Worm (Caenorhabditis elegans) whole organism, young adult: ENCODE measurements around the gene H34I24.1.

ENCODE experiments used
- B0035.1 ChIP-seq: sonication (generic microtip); optimal IDR thresholded peaks from 2 replicates; lab custom pipeline; 2016; ENCODE audit warnings: missing genetic modification characterization, mild to moderate bottlenecking, missing compliant biosample characterization, missing genotype, missing genetic modification reagents
- F22D6.2 ChIP-seq: sonication (generic microtip); optimal IDR thresholded peaks from 2 replicates; lab custom pipeline; 2016; ENCODE audit warnings: mild to moderate bottlenecking, missing genetic modification characterization, missing compliant biosample characterization
- ccch-3 ChIP-seq: fragments of 200-800 bp; sonication (Bioruptor generic); optimal IDR thresholded peaks from 2 replicates; lab custom pipeline; 2018; ENCODE audit warnings: mild to moderate bottlenecking, missing genetic modification characterization, missing compliant biosample characterization
- dpff-1 ChIP-seq: sonication (generic microtip); optimal IDR thresholded peaks from 2 replicates; lab custom pipeline; 2017; ENCODE audit warnings: mild to moderate bottlenecking, missing genetic modification characterization, missing compliant biosample characterization
- ets-4 ChIP-seq: fragments of 200-800 bp; sonication (Bioruptor generic); optimal IDR thresholded peaks from 2 replicates; lab custom pipeline; 2018; ENCODE audit warnings: mild to moderate bottlenecking, missing genetic modification characterization, missing compliant biosample characterization
- hmg-1.2 ChIP-seq: fragments of 200-800 bp; sonication (Bioruptor generic); IDR thresholded peaks from 2 replicates; pipeline ENCODE4 v1.3.6; 2022; ENCODE audit warnings: missing genetic modification reagents, missing genetic modification characterization, missing compliant biosample characterization
- lag-1 ChIP-seq: fragments of 200-800 bp; sonication (Bioruptor generic); IDR thresholded peaks from 2 replicates; pipeline ENCODE4 v1.3.6; 2022; ENCODE audit warnings: missing genetic modification reagents, missing genetic modification characterization, missing compliant biosample characterization
- pha-4 ChIP-seq: fragments of 150-350 bp; sonication (generic microtip); optimal IDR thresholded peaks from 2 replicates; lab custom pipeline; 2014; ENCODE audit warnings: missing biosample characterization, missing genetic modification reagents, missing genetic modification characterization
- unc-62 ChIP-seq: fragments of 150-350 bp; optimal IDR thresholded peaks from 2 replicates; lab custom pipeline; 2014; ENCODE audit warnings: missing biosample characterization, missing genetic modification reagents, missing genetic modification characterization

- TF ChIP-seq ccch-3 (GFP tag; lab: Kevin White, UChicago), result no peak
- TF ChIP-seq pha-4 (tag; lab: Kevin White, UChicago), result no peak
- TF ChIP-seq F22D6.2 (tag; lab: Kevin White, UChicago), result no peak
- no peak for TF ChIP-seq lag-1 (GFP tag; lab: Robert Waterston, UW)
- TF ChIP-seq ets-4 (GFP tag; lab: Kevin White, UChicago), result no peak
- no peak for TF ChIP-seq unc-62
- TF ChIP-seq hmg-1.2 (GFP tag; lab: Robert Waterston, UW), result no peak
- TF ChIP-seq dpff-1 (tag; lab: Kevin White, UChicago), result no peak
- no peak for TF ChIP-seq B0035.1 (tag; lab: Kevin White, UChicago)
These were observed 27.9 kb upstream of the H34I24.1 start, which contains the start of gene pipp-4P for ce11 chrIII:2818980-2819379.
